Fruit fly (Drosophila melanogaster): Measurements from ENCODE around the gene drpr.

- no peak for TF ChIP-seq Pif1A (GFP tag; optimal IDR thresholded peaks at IDR 0.05)
- TF ChIP-seq CG12605 (GFP tag; IDR thresholded peaks at IDR 0.05) = no peak
- TF ChIP-seq CG14655 (GFP tag; optimal IDR thresholded peaks at IDR 0.05) = no peak
- no peak for TF ChIP-seq CG32121 (GFP tag; IDR thresholded peaks at IDR 0.05)
- TF ChIP-seq CG4496 (GFP tag; IDR thresholded peaks at IDR 0.05) = no peak
Measured at dm6 chr3L:1726747-1727146, 4.2 kb downstream of the drpr start.

Data from whole organism, pupa.